Worm (Caenorhabditis elegans): ENCODE results near the gene C37C3.17.
A peak's percentile ranks its signal among the peaks of the same experiment; 100 is the strongest.

C37C3.17 gene

DNA sequence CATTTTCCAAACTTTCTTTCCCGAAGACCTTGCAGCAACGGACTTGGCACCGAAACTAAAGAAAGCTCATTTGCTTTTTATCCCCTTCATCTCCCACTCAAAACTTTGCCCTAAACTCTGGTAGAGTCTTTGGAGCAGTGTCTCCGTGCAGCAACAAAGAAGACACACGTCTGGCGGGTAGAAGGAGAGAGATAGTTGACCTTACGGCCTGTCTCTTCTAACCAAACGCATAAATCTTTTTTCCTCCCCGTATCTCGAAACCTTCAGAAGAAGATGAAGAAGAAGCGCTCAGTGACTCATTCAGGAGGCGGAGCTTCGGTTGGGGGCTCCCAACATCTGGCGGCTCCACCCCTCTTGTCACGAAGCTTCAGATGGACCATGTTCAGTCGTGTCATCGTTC, 35.3 kb downstream of the C37C3.17 start:
- no peak for TF ChIP-seq F13C5.2 (tag; optimal IDR thresholded peaks at IDR 0.05)
- TF ChIP-seq hmg-4 (GFP tag; optimal IDR thresholded peaks at IDR 0.05): no peak

DNA sequence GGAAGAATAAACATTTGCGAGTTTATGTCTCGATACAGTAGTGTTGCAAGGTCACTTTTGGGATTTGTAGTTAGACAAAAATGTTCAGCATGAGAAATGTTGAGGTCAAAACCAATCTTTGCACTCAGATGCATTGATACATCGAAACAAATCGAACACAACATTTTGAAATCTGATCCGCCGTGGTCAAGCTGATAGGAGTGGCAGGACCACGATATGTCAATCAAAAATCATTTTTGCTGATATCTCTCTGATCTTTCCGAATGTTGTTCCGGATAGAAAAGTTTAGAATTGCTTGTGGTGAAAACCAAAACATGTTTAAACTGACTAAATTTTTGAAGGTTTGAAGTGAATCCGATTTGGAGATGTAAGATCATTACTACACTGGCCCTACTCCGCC, 35.9 kb downstream of the C37C3.17 start:
- TF ChIP-seq tbx-37 (GFP tag; conservative IDR thresholded peaks at IDR 0.05) (no peak), hnd-1 (tag; optimal IDR thresholded peaks at IDR 0.05) (no peak), tbx-11 (GFP tag; IDR thresholded peaks at IDR 0.05) (no peak)

DNA sequence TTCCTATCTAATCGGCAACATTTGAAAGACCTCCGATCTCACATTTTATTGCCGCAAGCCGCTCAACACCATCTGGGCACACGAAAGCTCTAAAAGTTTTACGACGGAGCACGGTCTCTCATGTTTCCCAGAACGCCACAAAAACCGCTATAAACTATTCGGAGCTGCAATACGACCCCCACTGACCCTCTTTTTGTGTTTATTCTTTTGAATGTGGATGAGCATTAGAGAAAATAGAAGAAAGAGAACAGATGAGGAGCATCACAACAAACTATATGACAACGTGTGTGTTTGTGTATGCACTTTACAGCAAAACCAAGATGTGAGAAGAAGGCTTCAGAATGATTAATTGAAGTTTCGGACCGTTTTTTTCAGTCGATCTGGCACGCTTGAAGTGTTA, 37.6 kb downstream of the C37C3.17 start:
- TF ChIP-seq hmg-4 (GFP tag; optimal IDR thresholded peaks at IDR 0.05) (no peak), B0310.2 (tag; optimal IDR thresholded peaks at IDR 0.05) (no peak), ets-7 (tag; optimal IDR thresholded peaks at IDR 0.05) (no peak), hnd-1 (tag; optimal IDR thresholded peaks at IDR 0.05) (no peak), hmbx-1 (tag; optimal IDR thresholded peaks at IDR 0.05) (no peak), sea-1 (GFP tag; conservative IDR thresholded peaks at IDR 0.05) (no peak)

DNA sequence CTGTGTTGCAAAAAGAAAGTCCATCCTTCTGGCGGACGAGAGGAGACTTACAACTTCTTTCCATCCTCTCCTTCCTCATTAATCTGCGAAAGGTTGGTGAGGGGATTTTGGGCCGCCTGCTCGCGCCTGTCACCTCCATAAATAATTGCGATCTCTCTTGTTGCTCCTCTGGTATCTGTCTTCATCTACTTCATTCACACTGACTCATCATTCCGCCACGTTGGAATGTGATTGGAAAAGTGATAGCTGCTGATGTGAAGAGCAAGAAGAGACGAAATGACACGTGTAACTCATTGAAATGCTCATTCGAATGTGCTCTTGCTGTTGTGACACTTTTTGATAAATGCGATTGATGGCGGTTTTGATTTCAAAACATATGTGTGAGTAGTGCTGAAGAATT, 39.0 kb downstream of the C37C3.17 start:
- no peak for TF ChIP-seq tbx-11 (GFP tag; IDR thresholded peaks at IDR 0.05)

DNA sequence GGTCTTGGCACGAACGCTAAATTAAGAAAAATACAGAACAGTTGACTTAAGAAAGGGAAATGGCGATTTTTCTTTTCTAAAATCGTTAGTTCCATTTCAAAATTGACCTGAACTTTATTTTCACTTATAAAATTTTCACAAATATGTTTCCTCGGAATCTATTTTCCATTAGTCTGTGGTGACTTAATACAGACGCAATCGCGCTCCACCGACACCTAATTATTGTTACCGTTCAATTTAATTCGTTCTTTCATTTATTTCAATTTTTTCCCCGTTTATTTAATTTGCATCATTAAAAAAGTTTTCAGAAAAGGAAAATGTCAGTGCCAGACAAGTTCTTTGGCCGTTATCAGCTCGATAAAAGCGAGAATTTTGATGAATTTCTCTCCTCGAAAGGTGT, 41.4 kb downstream of the C37C3.17 start, which contains the start of gene lbp-4:
lbp-4 (plus strand) TSS at position 309 of the 400 bp plus-strand sequence.
- TF ChIP-seq ets-7 (tag; optimal IDR thresholded peaks at IDR 0.05) (peak; percentile 3), sea-1 (GFP tag; conservative IDR thresholded peaks at IDR 0.05) (no peak), tbx-11 (GFP tag; IDR thresholded peaks at IDR 0.05) (no peak), flt-1 (GFP tag; IDR thresholded peaks at IDR 0.05) (peak; percentile 4; the same call in 1 of the 2 replicates)

DNA sequence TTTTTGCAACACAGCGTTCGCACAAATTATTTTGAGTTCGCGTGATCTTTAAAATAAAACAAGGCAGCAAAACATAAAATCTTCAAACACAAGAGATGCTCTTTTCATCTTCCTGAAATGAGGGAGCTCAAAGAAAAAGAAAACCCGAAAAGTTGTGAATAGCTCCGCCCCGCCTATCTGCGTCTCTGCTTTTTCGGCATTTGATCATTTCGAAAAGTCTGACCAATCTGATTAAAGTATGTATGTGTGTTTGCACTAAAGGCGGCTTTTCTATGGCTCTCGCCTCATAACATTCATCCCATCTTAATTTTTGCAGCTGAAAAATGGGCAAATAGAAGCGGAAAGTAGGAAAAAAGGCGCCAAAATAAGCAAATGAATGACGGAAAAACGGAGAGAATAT, 42.1 kb downstream of the C37C3.17 start:
- TF ChIP-seq B0310.2 (tag; optimal IDR thresholded peaks at IDR 0.05): no peak
- no peak for TF ChIP-seq hnd-1 (tag; optimal IDR thresholded peaks at IDR 0.05)
- TF ChIP-seq scrt-1 (GFP tag; IDR thresholded peaks at IDR 0.05): no peak
- TF ChIP-seq ceh-13 (GFP tag; optimal IDR thresholded peaks at IDR 0.05): no peak
- TF ChIP-seq hmg-4 (GFP tag; optimal IDR thresholded peaks at IDR 0.05): no peak

DNA sequence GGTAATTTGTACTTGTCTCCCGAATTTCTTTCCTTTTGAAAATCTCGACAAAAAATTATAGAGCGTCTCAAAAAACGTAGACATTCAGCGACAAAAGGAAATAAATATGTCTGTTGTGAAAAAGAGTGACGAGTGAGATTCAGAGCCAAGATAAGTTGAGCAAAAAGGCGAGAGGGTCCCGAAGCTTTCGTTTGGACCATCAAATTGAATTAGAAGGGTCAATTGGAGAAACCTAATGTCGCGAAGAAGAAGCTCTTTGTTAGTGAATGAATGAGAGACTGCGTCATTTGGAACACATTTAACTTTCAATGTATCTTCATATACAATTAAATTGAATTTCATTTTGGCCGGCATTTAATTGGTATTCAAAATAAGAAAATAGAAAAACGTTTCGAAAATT, 45.2 kb downstream of the C37C3.17 start:
- TF ChIP-seq ama-1 (optimal IDR thresholded peaks at IDR 0.05): no peak
- TF ChIP-seq ceh-13 (GFP tag; optimal IDR thresholded peaks at IDR 0.05): no peak
- TF ChIP-seq ets-7 (tag; optimal IDR thresholded peaks at IDR 0.05): no peak
- TF ChIP-seq B0310.2 (tag; optimal IDR thresholded peaks at IDR 0.05): no peak
- no peak for TF ChIP-seq hnd-1 (tag; optimal IDR thresholded peaks at IDR 0.05)
- TF ChIP-seq sea-1 (GFP tag; conservative IDR thresholded peaks at IDR 0.05): no peak
- no peak for TF ChIP-seq pes-1 (GFP tag; IDR thresholded peaks at IDR 0.05)
- TF ChIP-seq scrt-1 (GFP tag; IDR thresholded peaks at IDR 0.05): no peak
- TF ChIP-seq tbx-37 (GFP tag; conservative IDR thresholded peaks at IDR 0.05): no peak

DNA sequence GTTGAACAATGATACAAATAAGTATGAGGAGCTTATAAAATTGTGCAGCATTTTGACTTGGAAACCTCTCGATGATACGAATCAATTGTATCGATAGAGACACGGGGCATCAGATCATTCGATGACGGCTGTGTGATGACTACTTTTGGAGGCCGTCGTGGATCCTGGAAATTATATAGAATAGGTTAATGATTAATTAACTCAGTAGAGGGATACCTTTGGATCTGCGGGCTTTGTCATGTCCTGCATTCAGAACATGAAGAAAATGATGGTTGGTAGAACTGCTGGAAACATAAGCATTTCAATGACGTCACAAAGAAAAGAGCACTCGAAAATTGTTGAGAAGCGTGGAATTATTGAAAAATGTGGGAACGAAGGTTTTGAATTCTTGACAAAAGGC, 47.1 kb downstream of the C37C3.17 start, which contains the start of gene ZK742.6:
ZK742.6 (minus strand) TSS at position 342 of the 400 bp plus-strand sequence.
- TF ChIP-seq F13C5.2 (tag; optimal IDR thresholded peaks at IDR 0.05) (no peak), sea-1 (GFP tag; conservative IDR thresholded peaks at IDR 0.05) (no peak), ets-7 (tag; optimal IDR thresholded peaks at IDR 0.05) (no peak), ceh-13 (GFP tag; optimal IDR thresholded peaks at IDR 0.05) (no peak), tbx-37 (GFP tag; conservative IDR thresholded peaks at IDR 0.05) (no peak), B0310.2 (tag; optimal IDR thresholded peaks at IDR 0.05) (no peak)

DNA sequence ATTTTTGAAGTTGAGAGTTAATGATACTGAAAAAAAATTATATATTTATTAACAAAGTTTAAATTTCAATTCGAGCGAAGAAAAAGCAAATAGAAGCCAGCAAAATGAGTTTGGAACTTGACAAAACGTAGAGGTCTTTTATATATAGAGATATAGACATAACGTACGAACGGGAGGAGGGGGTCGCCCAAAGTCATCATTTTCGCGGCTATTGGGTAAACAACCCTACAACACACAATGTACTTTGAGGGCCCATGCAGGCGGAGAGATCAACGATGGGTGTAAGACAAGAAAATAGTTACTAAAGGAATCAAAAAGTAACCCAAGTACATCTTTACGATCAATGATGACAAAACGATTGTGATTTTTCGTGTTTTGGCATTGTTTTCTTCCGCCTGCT, 49.9 kb downstream of the C37C3.17 start, which contains the start of gene ZK742.4:
ZK742.4 (minus strand) TSS at position 35 of the 400 bp plus-strand sequence.
- no peak for TF ChIP-seq hmg-4 (GFP tag; optimal IDR thresholded peaks at IDR 0.05)
- no peak for TF ChIP-seq ceh-13 (GFP tag; optimal IDR thresholded peaks at IDR 0.05)
- TF ChIP-seq hnd-1 (tag; optimal IDR thresholded peaks at IDR 0.05): no peak
- no peak for TF ChIP-seq flt-1 (GFP tag; IDR thresholded peaks at IDR 0.05)
- no peak for TF ChIP-seq scrt-1 (GFP tag; IDR thresholded peaks at IDR 0.05)
- TF ChIP-seq tbx-11 (GFP tag; IDR thresholded peaks at IDR 0.05): no peak
- no peak for TF ChIP-seq F13C5.2 (tag; optimal IDR thresholded peaks at IDR 0.05)
- TF ChIP-seq pes-1 (GFP tag; IDR thresholded peaks at IDR 0.05): no peak
- no peak for TF ChIP-seq ets-7 (tag; optimal IDR thresholded peaks at IDR 0.05)
- TF ChIP-seq aly-1 (tag; optimal IDR thresholded peaks at IDR 0.05): no peak
- TF ChIP-seq tbx-37 (GFP tag; conservative IDR thresholded peaks at IDR 0.05): no peak
- TF ChIP-seq B0310.2 (tag; optimal IDR thresholded peaks at IDR 0.05): no peak
